Worm (Caenorhabditis elegans) whole organism, mixed stage, embryonic: ENCODE results near the gene clec-182.
"Not testable (repeated sequence)": the region's sequence is repeated elsewhere in the genome, so short reads cannot be mapped to it uniquely, and the experiment has no call there.

Experiments used
- M03D4.4 ChIP-seq: sonication (generic microtip); optimal IDR thresholded peaks from 2 replicates; lab custom pipeline; 2017; ENCODE audit warnings: mild to moderate bottlenecking, missing genetic modification characterization, missing compliant biosample characterization
- bed-3 ChIP-seq: fragments of 200-800 bp; sonication (Bioruptor generic); optimal IDR thresholded peaks from 3 replicates; lab custom pipeline; 2018; ENCODE audit warnings: mild to moderate bottlenecking, missing genetic modification characterization, moderate library complexity, missing compliant biosample characterization
- mab-5 ChIP-seq: fragments of 150-350 bp; optimal IDR thresholded peaks from 2 replicates; lab custom pipeline; 2014; ENCODE audit warnings: missing biosample characterization, missing genetic modification characterization
- nhr-237 ChIP-seq: fragments of 150-350 bp; optimal IDR thresholded peaks from 2 replicates; lab custom pipeline; 2014; ENCODE audit warnings: missing biosample characterization, missing genetic modification characterization
- unc-62 ChIP-seq: fragments of 150-350 bp; optimal IDR thresholded peaks from 2 replicates; lab custom pipeline; 2014; ENCODE audit warnings: missing biosample characterization, missing genetic modification reagents, missing genetic modification characterization

- TF ChIP-seq M03D4.4 (tag; lab: Kevin White, UChicago); unc-62 (GFP tag; lab: Kevin White, UChicago); mab-5 (tag; lab: Kevin White, UChicago); bed-3 (GFP tag; lab: Kevin White, UChicago); nhr-237 (tag; lab: Kevin White, UChicago): not testable (repeated sequence)
Observed at ce11 chrIV:8788048-8788447, 10.1 kb downstream of the clec-182 start, which contains the start of gene C33D9.10.
